Fruit fly (Drosophila melanogaster) whole organism, embryonic: Measurements from ENCODE around the gene GstD8.
A peak's percentile ranks its signal among the peaks of the same experiment; 100 is the strongest.

ENCODE experiments used
- Awh ChIP-seq: fragments of 200-800 bp; sonication (Bioruptor generic); IDR thresholded peaks from 2 replicates; pipeline ENCODE4, ENCODE4 v1.3.6; 2022; ENCODE audit warnings: missing biosample characterization, missing genetic modification characterization
- BtbVII ChIP-seq: fragments of 200-800 bp; sonication (Bioruptor generic); optimal IDR thresholded peaks from 3 replicates; lab custom pipeline; 2017; ENCODE audit warnings: missing biosample characterization, mild to moderate bottlenecking, missing genetic modification characterization
- CG10147 ChIP-seq: fragments of 200-800 bp; sonication (Bioruptor generic); optimal IDR thresholded peaks from 2 replicates; lab custom pipeline; 2019; ENCODE audit warnings: missing biosample characterization, mild to moderate bottlenecking, missing genetic modification characterization, moderate library complexity
- CG10274 ChIP-seq: fragments of 200-800 bp; sonication (Bioruptor generic); optimal IDR thresholded peaks from 3 replicates; lab custom pipeline; 2017; ENCODE audit warnings: missing biosample characterization, mild to moderate bottlenecking, missing genetic modification characterization
- CG10654 ChIP-seq: fragments of 200-800 bp; sonication (Bioruptor generic); optimal IDR thresholded peaks from 2 replicates; lab custom pipeline; 2016; ENCODE audit warnings: missing biosample characterization, missing genetic modification characterization
- CG15514 ChIP-seq: fragments of 200-800 bp; sonication (Bioruptor generic); optimal IDR thresholded peaks from 3 replicates; lab custom pipeline; 2017; ENCODE audit warnings: missing biosample characterization, missing genetic modification characterization, mild to moderate bottlenecking, moderate library complexity, missing genetic modification reagents
- CG1603 ChIP-seq: fragments of 200-800 bp; sonication (Bioruptor generic); optimal IDR thresholded peaks from 2 replicates; lab custom pipeline; 2019; ENCODE audit warnings: missing biosample characterization, mild to moderate bottlenecking, missing genetic modification characterization, moderate library complexity
- CG17568 ChIP-seq: fragments of 200-800 bp; sonication (Bioruptor generic); optimal IDR thresholded peaks from 2 replicates; lab custom pipeline; 2018; ENCODE audit warnings: missing biosample characterization, mild to moderate bottlenecking, missing genetic modification characterization, moderate library complexity
- CG18476 ChIP-seq: fragments of 200-800 bp; sonication (Bioruptor generic); optimal IDR thresholded peaks from 2 replicates; lab custom pipeline; 2016; ENCODE audit warnings: missing biosample characterization, mild to moderate bottlenecking, missing genetic modification characterization
- CG2129 ChIP-seq: fragments of 200-800 bp; sonication (Bioruptor generic); IDR thresholded peaks from 2 replicates; pipeline ENCODE4 v1.3.6; 2022; ENCODE audit warnings: missing biosample characterization, missing genetic modification characterization; ENCODE audit not compliant: partially characterized antibody
- CG32772 ChIP-seq: fragments of 200-800 bp; sonication (Bioruptor generic); IDR thresholded peaks from 2 replicates; pipeline ENCODE4 v1.3.6; 2022; ENCODE audit warnings: missing biosample characterization, missing genetic modification characterization
- CG34376 ChIP-seq: fragments of 200-800 bp; sonication (Bioruptor generic); optimal IDR thresholded peaks from 2 replicates; lab custom pipeline; 2018; ENCODE audit warnings: missing biosample characterization, mild to moderate bottlenecking, missing genetic modification characterization
- CG3995 ChIP-seq: fragments of 200-800 bp; sonication (Bioruptor generic); optimal IDR thresholded peaks from 3 replicates; lab custom pipeline; 2016; ENCODE audit warnings: missing biosample characterization, missing genetic modification characterization
- CG6175 ChIP-seq: fragments of 200-800 bp; sonication (Bioruptor generic); IDR thresholded peaks from 3 replicates; pipeline ENCODE4 v1.3.6; 2022; ENCODE audit warnings: missing biosample characterization, missing genetic modification characterization
- CG6791 ChIP-seq: fragments of 200-800 bp; sonication (Bioruptor generic); IDR thresholded peaks from 3 replicates; pipeline ENCODE4 v1.3.6; 2022; ENCODE audit warnings: missing biosample characterization, missing genetic modification characterization; ENCODE audit not compliant: partially characterized antibody
- CG6813 ChIP-seq: fragments of 200-800 bp; sonication (Bioruptor generic); optimal IDR thresholded peaks from 2 replicates; lab custom pipeline; 2017; ENCODE audit warnings: missing biosample characterization, missing genetic modification characterization, mild to moderate bottlenecking, moderate library complexity, missing genetic modification reagents
- CG7372 ChIP-seq: fragments of 200-800 bp; sonication (Bioruptor generic); IDR thresholded peaks from 2 replicates; pipeline ENCODE4 v1.3.6; 2022; ENCODE audit warnings: missing biosample characterization, missing genetic modification characterization
- CG7745 ChIP-seq: fragments of 200-800 bp; sonication (Bioruptor generic); optimal IDR thresholded peaks from 2 replicates; lab custom pipeline; 2018; ENCODE audit warnings: missing biosample characterization, mild to moderate bottlenecking, missing genetic modification characterization, moderate library complexity
- CG8359 ChIP-seq: fragments of 200-800 bp; sonication (Bioruptor generic); optimal IDR thresholded peaks from 2 replicates; lab custom pipeline; 2017; ENCODE audit warnings: missing biosample characterization, mild to moderate bottlenecking, missing genetic modification characterization, borderline replicate concordance
- CoRest ChIP-seq: fragments of 200-800 bp; sonication (Bioruptor generic); optimal IDR thresholded peaks from 3 replicates; lab custom pipeline; 2018; ENCODE audit warnings: missing biosample characterization, mild to moderate bottlenecking, missing genetic modification characterization, moderate library complexity
- D19A ChIP-seq: fragments of 200-800 bp; optimal IDR thresholded peaks from 3 replicates; lab custom pipeline; 2019; ENCODE audit warnings: missing biosample characterization, mild to moderate bottlenecking, missing genetic modification characterization, moderate library complexity
- Drgx ChIP-seq: fragments of 200-800 bp; sonication (Bioruptor generic); IDR thresholded peaks from 2 replicates; pipeline ENCODE4 v1.3.6; 2022; ENCODE audit warnings: missing biosample characterization, missing genetic modification characterization
- Ets65A ChIP-seq: fragments of 200-800 bp; sonication (Bioruptor generic); peaks from one replicate; lab custom pipeline; 2016; ENCODE audit warnings: missing biosample characterization, missing genetic modification characterization
- NfI ChIP-seq: fragments of 200-800 bp; sonication (Bioruptor generic); optimal IDR thresholded peaks from 3 replicates; lab custom pipeline; 2018; ENCODE audit warnings: missing biosample characterization, mild to moderate bottlenecking, missing genetic modification characterization, moderate library complexity
- Oli ChIP-seq: fragments of 200-800 bp; sonication (Bioruptor generic); optimal IDR thresholded peaks from 2 replicates; lab custom pipeline; 2018; ENCODE audit warnings: missing biosample characterization, mild to moderate bottlenecking, missing genetic modification characterization, moderate library complexity
- PHDP ChIP-seq: fragments of 200-800 bp; sonication (Bioruptor generic); optimal IDR thresholded peaks from 3 replicates; lab custom pipeline; 2018; ENCODE audit warnings: missing biosample characterization, mild to moderate bottlenecking, missing genetic modification characterization, moderate library complexity
- Rfx ChIP-seq: fragments of 200-800 bp; sonication (Bioruptor generic); IDR thresholded peaks from 2 replicates; pipeline ENCODE4 v1.3.6; 2022; ENCODE audit warnings: missing biosample characterization, missing genetic modification characterization
- TFAM ChIP-seq: fragments of 200-800 bp; sonication (Bioruptor generic); optimal IDR thresholded peaks from 2 replicates; lab custom pipeline; 2017; ENCODE audit warnings: missing biosample characterization, missing genetic modification characterization, inconsistent platforms
- ab ChIP-seq: fragments of 200-800 bp; sonication (Bioruptor generic); optimal IDR thresholded peaks from 2 replicates; lab custom pipeline; 2016; ENCODE audit warnings: missing biosample characterization, missing genetic modification characterization
- eve ChIP-seq, 2 experiments: fragments of >200 bp; optimal IDR thresholded peaks; 2 replicates each; lab custom pipeline; 2017; ENCODE audit warnings: missing biosample characterization in 2 of 2, missing genetic modification characterization in 2 of 2
- exex ChIP-seq: fragments of 200-800 bp; sonication (Bioruptor generic); optimal IDR thresholded peaks from 4 replicates; lab custom pipeline; 2018; ENCODE audit warnings: missing biosample characterization, mild to moderate bottlenecking, missing genetic modification characterization, moderate library complexity
- inv ChIP-seq: fragments of 200-800 bp; sonication (Bioruptor generic); IDR thresholded peaks from 2 replicates; pipeline ENCODE4 v1.3.6; 2022; ENCODE audit warnings: missing biosample characterization, missing genetic modification characterization; ENCODE audit not compliant: partially characterized antibody
- knrl ChIP-seq: fragments of 200-800 bp; sonication (Bioruptor generic); IDR thresholded peaks from 3 replicates; pipeline ENCODE4 v1.3.6; 2022; ENCODE audit warnings: missing biosample characterization, missing genetic modification characterization; ENCODE audit not compliant: partially characterized antibody
- lbe ChIP-seq: fragments of 200-800 bp; sonication (Bioruptor generic); optimal IDR thresholded peaks from 2 replicates; lab custom pipeline; 2016; ENCODE audit warnings: missing biosample characterization, mild to moderate bottlenecking, missing genetic modification characterization
- luna ChIP-seq: fragments of 200-800 bp; sonication (Bioruptor generic); optimal IDR thresholded peaks from 2 replicates; lab custom pipeline; 2016; ENCODE audit warnings: missing biosample characterization, missing genetic modification characterization
- mirr ChIP-seq: fragments of 200-800 bp; sonication (Bioruptor generic); optimal IDR thresholded peaks from 3 replicates; lab custom pipeline; 2018; ENCODE audit warnings: missing biosample characterization, mild to moderate bottlenecking, missing genetic modification characterization
- ranshi ChIP-seq: fragments of 200-800 bp; sonication (Bioruptor generic); IDR thresholded peaks from 2 replicates; pipeline ENCODE4 v1.3.6; 2022; ENCODE audit warnings: missing biosample characterization, missing genetic modification characterization
- salm ChIP-seq: fragments of 200-800 bp; sonication (Bioruptor generic); optimal IDR thresholded peaks from 2 replicates; lab custom pipeline; 2018; ENCODE audit warnings: missing biosample characterization, mild to moderate bottlenecking, missing genetic modification characterization
- tgo ChIP-seq: fragments of 200-800 bp; sonication (Bioruptor generic); IDR thresholded peaks from 3 replicates; pipeline ENCODE4 v1.3.6; 2022; ENCODE audit warnings: missing biosample characterization, missing genetic modification characterization
- usp ChIP-seq: fragments of >200 bp; optimal IDR thresholded peaks from 2 replicates; lab custom pipeline; 2017; ENCODE audit warnings: missing biosample characterization, missing genetic modification characterization

GstD8 gene

dm6 chr3R:12383784-12384183 is 4.0 kb downstream of the GstD8 start (continued):
- no peak for TF ChIP-seq BtbVII (GFP tag; lab: Kevin White, UChicago)
- TF ChIP-seq, all 482 proteins: peak for 7

- TF ChIP-seq tgo (GFP tag; lab: Robert Waterston, UW) (no peak), CG17568 (GFP tag; lab: Kevin White, UChicago) (no peak), TFAM (GFP tag; lab: Kevin White, UChicago) (no peak), CG32772 (GFP tag; lab: Robert Waterston, UW) (no peak), NfI (GFP tag; lab: Kevin White, UChicago) (no peak), Awh (no peak), eve (GFP tag; optimal IDR thresholded peaks at IDR 0.05; lab: Kevin White, UChicago) (no peak), PHDP (tag; lab: Kevin White, UChicago) (no peak), usp (GFP tag; lab: Kevin White, UChicago) (no peak), Drgx (GFP tag; lab: Robert Waterston, UW) (0 out of 2 replicates have a peak, but pooled peaks have one; percentile 24), CG7372 (GFP tag; lab: Robert Waterston, UW) (no peak), CG10654 (GFP tag; lab: Kevin White, UChicago) (no peak), CG6175 (GFP tag; lab: Robert Waterston, UW) (peak; percentile 75; the same call in 1 of the 3 replicates)
These were observed 4.5 kb downstream of the GstD8 start for dm6 chr3R:12384274-12384673.

- no peak for TF ChIP-seq CoRest (tag; lab: Kevin White, UChicago)
- no peak for TF ChIP-seq CG3995 (GFP tag; lab: Kevin White, UChicago)
- TF ChIP-seq inv = no peak
- no peak for TF ChIP-seq ab (GFP tag; lab: Kevin White, UChicago)
- TF ChIP-seq, all 482 proteins: peak for 0
These were observed 6.1 kb downstream of the GstD8 start, which contains the start of gene Sol1 for dm6 chr3R:12385949-12386348. Sol1 (plus strand) TSS chr3R:12386249.

dm6 chr3R:12386965-12387364 is 7.2 kb downstream of the GstD8 start, which contains the start of gene CG33098:
CG33098 (plus strand) TSS chr3R:12387188.
- TF ChIP-seq CG10274 (GFP tag; lab: Kevin White, UChicago) (no peak), CG2129 (GFP tag; lab: Robert Waterston, UW) (no peak), CG1603 (tag; lab: Kevin White, UChicago) (no peak), lbe (GFP tag; lab: Kevin White, UChicago) (no peak), CG8359 (GFP tag; lab: Kevin White, UChicago) (peak; percentile 97), CG10147 (no peak), CG6791 (GFP tag; lab: Robert Waterston, UW) (no peak), Oli (no peak)

- TF ChIP-seq CG15514 = no peak
- no peak for TF ChIP-seq Rfx (GFP tag; lab: Robert Waterston, UW)
- peak; percentile 29 for TF ChIP-seq Ets65A (GFP tag; lab: Kevin White, UChicago)
- no peak for TF ChIP-seq luna (GFP tag; lab: Kevin White, UChicago)
These were observed 16.1 kb downstream of the GstD8 start, which contains the start of the genes CG10096 and CG10097 for dm6 chr3R:12395880-12396279. CG10096 (minus strand) TSS chr3R:12395980. CG10097 (minus strand) TSS chr3R:12395980.

dm6 chr3R:12398054-12398453 is 18.2 kb downstream of the GstD8 start:
- TF ChIP-seq mirr (GFP tag; lab: Kevin White, UChicago) (peak; percentile 67), CG6813 (GFP tag; lab: Kevin White, UChicago) (peak; percentile 0), CG34376 (GFP tag; lab: Kevin White, UChicago) (peak; percentile 18), exex (tag; lab: Kevin White, UChicago) (peak; percentile 86), ranshi (GFP tag; lab: Robert Waterston, UW) (no peak), CG7745 (tag; lab: Kevin White, UChicago) (peak; percentile 89), knrl (GFP tag; lab: Robert Waterston, UW) (no peak), CG18476 (GFP tag; lab: Kevin White, UChicago) (peak; percentile 13), salm (tag; lab: Kevin White, UChicago) (no peak), D19A (tag; lab: Kevin White, UChicago) (peak; percentile 17)
- TF ChIP-seq, all 482 proteins: peak for 7
